Worm (Caenorhabditis elegans): ENCODE data around the gene col-177.

Gene col-177

DNA sequence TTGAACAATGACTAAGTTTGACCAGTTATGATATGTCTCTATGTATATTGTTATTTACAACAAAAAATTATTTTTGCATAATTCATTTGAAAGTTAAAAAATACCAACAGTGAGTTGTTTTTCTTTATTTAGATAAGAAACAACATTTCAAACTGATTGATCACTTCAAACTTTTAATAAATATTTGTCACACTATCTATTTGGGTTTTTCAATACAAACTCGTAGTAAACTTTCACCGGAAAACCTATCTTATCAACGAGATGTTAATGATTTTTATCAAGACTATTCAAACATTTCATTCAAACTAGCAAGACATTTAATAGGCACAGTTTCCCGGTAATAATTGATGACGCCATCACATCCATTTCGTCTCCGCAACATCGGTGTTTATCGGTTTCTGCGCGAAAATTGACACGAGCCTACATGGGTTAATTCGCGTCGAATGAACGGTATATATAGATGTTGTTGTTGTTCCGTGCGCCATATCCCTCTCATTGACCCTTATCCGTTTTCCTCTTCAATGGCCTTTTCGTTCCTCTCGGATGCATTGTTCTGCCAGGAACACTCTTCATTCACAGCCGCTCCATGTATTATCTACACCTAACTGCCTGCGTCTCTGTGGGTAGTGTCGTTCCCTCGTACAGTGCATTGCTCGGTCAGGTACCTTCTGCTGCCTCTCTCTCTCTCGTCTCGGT lies 11.3 kb downstream of the col-177 start:
- TF ChIP-seq elt-2 (tag; optimal IDR thresholded peaks at IDR 0.05) (peak; percentile 57), R02D3.7 (tag; optimal IDR thresholded peaks at IDR 0.05) (no peak), pha-4 (tag; optimal IDR thresholded peaks at IDR 0.05) (peak; percentile 31)

DNA sequence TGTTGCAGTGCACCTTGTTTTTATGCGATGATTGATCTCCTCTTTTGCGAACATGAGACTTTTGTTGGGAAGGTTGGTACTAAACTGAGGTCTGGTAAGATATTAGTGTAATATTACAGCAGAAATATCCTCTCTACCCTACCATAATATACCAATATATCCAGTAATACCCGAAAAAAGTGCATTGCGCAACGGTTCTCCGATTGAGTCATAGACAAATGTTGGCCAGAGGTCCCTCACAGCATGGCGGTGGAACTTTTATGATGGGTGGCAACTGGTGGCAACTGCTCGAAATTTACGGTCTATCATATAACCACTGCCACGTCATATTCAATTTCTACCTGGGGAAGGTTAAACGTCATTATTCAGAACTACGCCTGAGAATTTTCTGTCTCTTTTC lies 12.4 kb downstream of the col-177 start:
- TF ChIP-seq egl-5 (tag; optimal IDR thresholded peaks at IDR 0.05), result no peak
- no peak for TF ChIP-seq egl-27 (tag; optimal IDR thresholded peaks at IDR 0.05)

DNA sequence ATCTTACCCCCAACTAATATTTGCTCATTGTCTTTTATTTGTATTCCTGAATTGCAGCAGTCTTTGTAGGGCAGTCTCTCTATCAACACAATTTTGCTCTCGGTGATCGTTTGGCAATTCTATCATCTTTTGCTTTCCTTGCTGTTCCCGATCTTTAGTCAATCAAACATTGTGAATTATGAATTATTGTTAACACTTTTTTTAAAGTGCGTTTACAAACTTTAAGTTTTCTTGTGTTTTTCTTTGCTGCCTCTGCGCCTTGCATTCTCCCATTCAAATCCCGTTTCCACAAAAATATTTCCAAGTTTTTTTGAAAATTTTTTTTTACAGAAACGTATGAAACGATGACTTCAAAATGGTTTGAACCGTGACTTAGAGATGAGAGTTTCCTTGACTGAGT lies 19.6 kb downstream of the col-177 start, which contains the start of gene ver-4:
TSS of gene ver-4 (plus strand) at position 301 of the 400 bp plus-strand sequence.
- no peak for TF ChIP-seq ceh-9 (tag; optimal IDR thresholded peaks at IDR 0.05)

DNA sequence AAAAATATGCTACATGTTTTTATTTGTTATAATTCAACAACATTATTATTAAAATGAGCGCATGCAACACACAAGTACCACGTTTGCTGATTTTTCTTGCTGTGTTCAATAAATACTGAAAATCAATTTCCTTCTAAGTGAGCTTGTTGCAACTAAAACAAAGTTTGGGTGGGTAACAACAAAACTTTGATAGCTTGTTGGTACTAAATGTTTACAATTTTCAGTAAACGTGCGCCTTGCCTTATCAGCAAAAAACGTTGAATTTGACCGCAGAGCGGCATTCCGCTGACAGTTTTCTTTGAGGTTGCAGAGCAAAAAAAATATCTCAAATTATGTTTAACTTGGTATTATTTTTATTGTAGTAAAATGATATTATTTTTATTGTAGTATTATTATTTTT lies 20.3 kb downstream of the col-177 start:
- TF ChIP-seq nhr-43 (tag; optimal IDR thresholded peaks at IDR 0.05; ENCODE audit: poor library complexity, severe bottlenecking), result no peak
- TF ChIP-seq daf-12 (tag; optimal IDR thresholded peaks at IDR 0.05), result no peak

DNA sequence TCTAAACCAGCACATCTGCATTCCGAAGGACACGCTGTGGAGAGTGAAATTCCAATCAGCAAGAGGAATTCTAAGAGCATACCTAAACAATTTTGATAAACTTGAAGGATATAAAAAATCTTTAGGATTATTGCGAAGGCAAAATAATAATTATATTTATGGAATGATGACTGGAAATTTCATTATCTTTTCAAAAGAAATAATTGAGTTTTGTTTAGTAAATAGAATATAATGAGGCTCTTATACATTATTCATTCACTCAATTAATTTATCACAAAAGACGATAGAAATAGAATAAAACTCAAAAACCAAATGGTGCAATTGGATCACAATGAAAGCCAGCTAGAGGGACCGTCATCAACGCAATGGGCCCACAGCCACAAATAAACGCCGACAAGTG lies 22.5 kb downstream of the col-177 start, which contains the start of gene pxn-2:
TSS of gene pxn-2 (minus strand) at position 101 of the 400 bp plus-strand sequence.
- no peak for TF ChIP-seq pqm-1 (tag; optimal IDR thresholded peaks at IDR 0.05)
- TF ChIP-seq fos-1 (tag; optimal IDR thresholded peaks at IDR 0.05), result no peak
- TF ChIP-seq ceh-28 (tag; optimal IDR thresholded peaks at IDR 0.05), result no peak
- no peak for TF ChIP-seq mml-1 (tag; optimal IDR thresholded peaks at IDR 0.05)
- TF ChIP-seq unc-39 (tag; optimal IDR thresholded peaks at IDR 0.05), result no peak
- no peak for TF ChIP-seq elt-3 (tag; optimal IDR thresholded peaks at IDR 0.05)
- no peak for TF ChIP-seq hmg-11 (tag; optimal IDR thresholded peaks at IDR 0.05)
- TF ChIP-seq eor-1 (tag; optimal IDR thresholded peaks at IDR 0.05), result no peak
- TF ChIP-seq nhr-77 (tag; optimal IDR thresholded peaks at IDR 0.05), result no peak
- no peak for TF ChIP-seq elt-1 (tag; optimal IDR thresholded peaks at IDR 0.05)
- no peak for TF ChIP-seq nhr-28 (tag; optimal IDR thresholded peaks at IDR 0.05)
- TF ChIP-seq nhr-43 (tag; optimal IDR thresholded peaks at IDR 0.05; ENCODE audit: poor library complexity, severe bottlenecking), result no peak
- no peak for TF ChIP-seq R02D3.7 (tag; optimal IDR thresholded peaks at IDR 0.05)
- no peak for TF ChIP-seq unc-62 (GFP tag; optimal IDR thresholded peaks at IDR 0.05)
- no peak for TF ChIP-seq ztf-4 (tag; optimal IDR thresholded peaks at IDR 0.05)
- TF ChIP-seq nhr-67 (tag; optimal IDR thresholded peaks at IDR 0.05), result no peak
- TF ChIP-seq ceh-16 (tag; optimal IDR thresholded peaks at IDR 0.05), result no peak
- no peak for TF ChIP-seq egl-27 (tag; optimal IDR thresholded peaks at IDR 0.05)
- no peak for TF ChIP-seq daf-12 (tag; optimal IDR thresholded peaks at IDR 0.05)

DNA sequence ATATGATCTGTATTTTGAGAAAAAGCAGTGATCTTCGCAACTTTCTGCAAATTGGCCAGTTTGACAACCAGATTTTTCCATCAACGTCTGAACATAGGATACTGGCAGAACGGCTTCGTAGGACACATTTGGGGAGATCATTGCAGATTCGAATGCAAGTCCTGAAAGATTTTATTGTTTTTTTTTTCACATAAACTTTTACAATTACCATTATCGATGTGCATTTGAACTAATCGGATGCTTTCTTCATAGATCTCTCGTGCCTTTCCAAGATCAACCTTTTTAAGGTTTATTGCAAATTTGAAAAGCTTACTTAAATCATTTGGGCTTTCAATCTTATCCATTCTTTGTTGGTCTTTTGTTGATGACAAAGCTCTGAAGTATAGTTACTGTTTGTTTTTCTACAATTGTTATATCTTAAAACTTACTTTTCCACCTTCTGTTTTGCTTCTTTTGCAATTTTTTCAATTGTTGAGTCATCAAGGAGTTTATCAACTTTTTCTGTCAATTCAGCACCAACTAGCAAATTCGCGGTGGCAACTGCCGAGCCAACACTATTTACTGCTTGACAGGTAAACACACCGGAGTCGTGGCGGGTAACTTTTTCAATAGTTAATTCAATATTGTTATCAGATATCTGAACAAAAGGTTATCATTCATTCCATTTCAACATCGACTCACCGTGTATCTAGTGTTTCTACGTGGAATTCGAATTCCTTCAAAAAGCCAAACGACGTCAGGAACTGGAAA lies 25.0 kb downstream of the col-177 start:
- TF ChIP-seq nhr-25 (tag; optimal IDR thresholded peaks at IDR 0.05) (no peak), fos-1 (tag; optimal IDR thresholded peaks at IDR 0.05) (no peak), ceh-82 (tag; optimal IDR thresholded peaks at IDR 0.05) (no peak), ceh-16 (tag; optimal IDR thresholded peaks at IDR 0.05) (no peak), nhr-28 (tag; optimal IDR thresholded peaks at IDR 0.05) (no peak), egl-5 (tag; optimal IDR thresholded peaks at IDR 0.05) (no peak), hmg-11 (tag; optimal IDR thresholded peaks at IDR 0.05) (no peak), ZK546.5 (tag; optimal IDR thresholded peaks at IDR 0.05) (no peak), daf-12 (tag; optimal IDR thresholded peaks at IDR 0.05) (no peak), mdl-1 (tag; optimal IDR thresholded peaks at IDR 0.05) (no peak), snpc-4 (tag; optimal IDR thresholded peaks at IDR 0.05) (no peak), zag-1 (tag; optimal IDR thresholded peaks at IDR 0.05) (no peak), nhr-23 (tag; optimal IDR thresholded peaks at IDR 0.05) (no peak), nhr-67 (tag; optimal IDR thresholded peaks at IDR 0.05) (no peak), fkh-10 (GFP tag; optimal IDR thresholded peaks at IDR 0.05) (no peak), pqm-1 (tag; optimal IDR thresholded peaks at IDR 0.05) (no peak), sea-2 (GFP tag; optimal IDR thresholded peaks at IDR 0.05) (no peak), elt-1 (tag; optimal IDR thresholded peaks at IDR 0.05) (no peak), nfya-1 (tag; optimal IDR thresholded peaks at IDR 0.05; ENCODE audit: insufficient read depth) (no peak)

Measured in whole organism, L3 larva.